Fruit fly (Drosophila melanogaster) Kc167 (cell line): Measurements from ENCODE around the gene Smr.

Source experiments
- Myc ChIP-seq: fragments of >200 bp; optimal IDR thresholded peaks from 2 replicates; lab custom pipeline; 2017; ENCODE audit warnings: missing external identifiers
- Sin3A ChIP-seq: fragments of >200 bp; optimal IDR thresholded peaks from 2 replicates; lab custom pipeline; 2018; ENCODE audit warnings: missing external identifiers
- h ChIP-seq: fragments of >200 bp; optimal IDR thresholded peaks from 3 replicates; lab custom pipeline; 2018; ENCODE audit warnings: missing external identifiers
- insv ChIP-seq: fragments of >200 bp; optimal IDR thresholded peaks from 3 replicates; lab custom pipeline; 2018; ENCODE audit warnings: missing external identifiers
- psq ChIP-seq: fragments of >200 bp; optimal IDR thresholded peaks from 2 replicates; lab custom pipeline; 2017; ENCODE audit warnings: missing external identifiers

dm6 chrX:12763467-12763866 is 21.0 kb upstream of the Smr start, which contains the start of gene pira:
- TF ChIP-seq h (lab: Kevin White, UChicago) = no peak
- TF ChIP-seq Myc = no peak
- TF ChIP-seq Sin3A (lab: Kevin White, UChicago) = no peak
- TF ChIP-seq insv = no peak
- no peak for TF ChIP-seq psq (lab: Kevin White, UChicago)
